Worm (Caenorhabditis elegans) whole organism, early embryonic: ENCODE measurements around the gene ZC412.10.
"Not testable (repeated sequence)": the region's sequence is repeated elsewhere in the genome, so short reads cannot be mapped to it uniquely, and the experiment has no call there.

ENCODE experiments used
- B0310.2 ChIP-seq: sonication (generic microtip); optimal IDR thresholded peaks from 2 replicates; lab custom pipeline; 2016; ENCODE audit warnings: mild to moderate bottlenecking, missing genetic modification characterization, missing compliant biosample characterization
- F13C5.2 ChIP-seq: sonication (generic microtip); optimal IDR thresholded peaks from 2 replicates; lab custom pipeline; 2017; ENCODE audit warnings: mild to moderate bottlenecking, missing genetic modification characterization, inconsistent platforms, missing compliant biosample characterization
- aly-1 ChIP-seq: sonication (generic microtip); optimal IDR thresholded peaks from 2 replicates; lab custom pipeline; 2016; ENCODE audit warnings: missing genetic modification characterization, missing compliant biosample characterization
- ama-1 ChIP-seq: fragments of 150-350 bp; optimal IDR thresholded peaks from 2 replicates; lab custom pipeline; 2014
- ceh-13 ChIP-seq: fragments of 200-800 bp; sonication (Bioruptor generic); optimal IDR thresholded peaks from 2 replicates; lab custom pipeline; 2018; ENCODE audit warnings: mild to moderate bottlenecking, missing genetic modification characterization, missing compliant biosample characterization
- ceh-36 ChIP-seq: sonication (generic microtip); optimal IDR thresholded peaks from 2 replicates; lab custom pipeline; 2016; ENCODE audit warnings: missing genetic modification characterization, inconsistent platforms, missing compliant biosample characterization
- ets-7 ChIP-seq: sonication (generic microtip); optimal IDR thresholded peaks from 2 replicates; lab custom pipeline; 2016; ENCODE audit warnings: missing genotype, missing genetic modification characterization, missing compliant biosample characterization
- flt-1 ChIP-seq: fragments of 200-800 bp; sonication (Bioruptor generic); IDR thresholded peaks from 2 replicates; pipeline ENCODE4 v1.3.6; 2022; ENCODE audit warnings: missing genetic modification characterization, missing compliant biosample characterization
- hmbx-1 ChIP-seq: sonication (generic microtip); optimal IDR thresholded peaks from 2 replicates; lab custom pipeline; 2016; ENCODE audit warnings: mild to moderate bottlenecking, missing genetic modification characterization, missing compliant biosample characterization
- hmg-4 ChIP-seq: fragments of 200-800 bp; sonication (Bioruptor generic); optimal IDR thresholded peaks from 2 replicates; lab custom pipeline; 2018; ENCODE audit warnings: mild to moderate bottlenecking, missing genetic modification characterization, missing compliant biosample characterization
- hnd-1 ChIP-seq: sonication (generic microtip); optimal IDR thresholded peaks from 2 replicates; lab custom pipeline; 2016; ENCODE audit warnings: missing genetic modification characterization, missing compliant biosample characterization
- pes-1 ChIP-seq: fragments of 200-800 bp; sonication (Bioruptor generic); IDR thresholded peaks from 2 replicates; pipeline ENCODE4 v1.3.6; 2022; ENCODE audit warnings: missing genetic modification reagents, missing genetic modification characterization, missing compliant biosample characterization
- scrt-1 ChIP-seq: fragments of 200-800 bp; sonication (Bioruptor generic); IDR thresholded peaks from 2 replicates; pipeline ENCODE4 v1.3.6; 2022; ENCODE audit warnings: missing genetic modification characterization, missing compliant biosample characterization
- sea-1 ChIP-seq: fragments of 200-800 bp; sonication (Bioruptor generic); conservative IDR thresholded peaks from 2 replicates; pipeline ENCODE4 v1.3.6; 2022; ENCODE audit warnings: missing genetic modification characterization, missing compliant biosample characterization
- tbx-11 ChIP-seq: fragments of 200-800 bp; sonication (Bioruptor generic); IDR thresholded peaks from 2 replicates; pipeline ENCODE4 v1.3.6; 2022; ENCODE audit warnings: missing genetic modification characterization, missing compliant biosample characterization
- tbx-37 ChIP-seq: fragments of 200-800 bp; sonication (Bioruptor generic); conservative IDR thresholded peaks from 2 replicates; pipeline ENCODE4 v1.3.6; 2022; ENCODE audit warnings: missing genetic modification reagents, missing genetic modification characterization, missing compliant biosample characterization
- tra-4 ChIP-seq: sonication (generic microtip); optimal IDR thresholded peaks from 2 replicates; lab custom pipeline; 2017; ENCODE audit warnings: missing genetic modification characterization, missing compliant biosample characterization

ZC412.10 gene

ce11 chrV:14899545-14899944 lies 22.9 kb upstream of the ZC412.10 start, which contains the start of gene H12D21.10:
Gene H12D21.10 (plus strand): TSS chrV:14899804.
- TF ChIP-seq tra-4 (tag; lab: Kevin White, UChicago) (no peak), hmbx-1 (tag; lab: Kevin White, UChicago) (no peak), ceh-36 (tag; lab: Kevin White, UChicago) (no peak), B0310.2 (tag; lab: Kevin White, UChicago) (no peak), ets-7 (tag; lab: Kevin White, UChicago) (no peak), aly-1 (tag; lab: Kevin White, UChicago) (no peak), tbx-37 (GFP tag; lab: Robert Waterston, UW) (no peak), ceh-13 (no peak), pes-1 (no peak), scrt-1 (GFP tag; lab: Robert Waterston, UW) (no peak), tbx-11 (no peak), sea-1 (GFP tag; lab: Robert Waterston, UW) (no peak), F13C5.2 (tag; lab: Kevin White, UChicago) (no peak), ama-1 (lab: Kevin White, UChicago) (no peak), hmg-4 (no peak), hnd-1 (no peak), flt-1 (GFP tag; lab: Robert Waterston, UW) (no peak)

ce11 chrV:14897731-14898130 lies 21.1 kb upstream of the ZC412.10 start, which contains the start of gene H12D21.6:
Gene H12D21.6 (minus strand): TSS chrV:14897831.
- TF ChIP-seq sea-1 (GFP tag; lab: Robert Waterston, UW) = no peak
- TF ChIP-seq B0310.2 (tag; lab: Kevin White, UChicago) = no peak
- no peak for TF ChIP-seq scrt-1 (GFP tag; lab: Robert Waterston, UW)
- no peak for TF ChIP-seq flt-1 (GFP tag; lab: Robert Waterston, UW)
- no peak for TF ChIP-seq F13C5.2 (tag; lab: Kevin White, UChicago)

ce11 chrV:14895557-14895956 lies 18.9 kb upstream of the ZC412.10 start, which contains the start of gene mpst-3:
Gene mpst-3 (plus strand): TSS chrV:14895647.
- TF ChIP-seq tbx-37 (GFP tag; lab: Robert Waterston, UW) (no peak), hmg-4 (no peak), hnd-1 (no peak), B0310.2 (tag; lab: Kevin White, UChicago) (no peak), pes-1 (no peak), sea-1 (GFP tag; lab: Robert Waterston, UW) (no peak), ets-7 (tag; lab: Kevin White, UChicago) (no peak), F13C5.2 (tag; lab: Kevin White, UChicago) (no peak)

ce11 chrV:14893355-14894050 lies 16.9 kb upstream of the ZC412.10 start, which contains the start of the genes mpst-2 and H12D21.5:
Gene mpst-2 (minus strand): TSS chrV:14893455.
Gene H12D21.5 (plus strand): TSS chrV:14894000.
- no peak for TF ChIP-seq ceh-13
- no peak for TF ChIP-seq ets-7 (tag; lab: Kevin White, UChicago)
- TF ChIP-seq hnd-1 = no peak
- TF ChIP-seq tbx-37 (GFP tag; lab: Robert Waterston, UW) = no peak
- no peak for TF ChIP-seq F13C5.2 (tag; lab: Kevin White, UChicago)
- TF ChIP-seq ama-1 (lab: Kevin White, UChicago) = no peak
- no peak for TF ChIP-seq tra-4 (tag; lab: Kevin White, UChicago)
- no peak for TF ChIP-seq ceh-36 (tag; lab: Kevin White, UChicago)
- no peak for TF ChIP-seq scrt-1 (GFP tag; lab: Robert Waterston, UW)
- no peak for TF ChIP-seq flt-1 (GFP tag; lab: Robert Waterston, UW)
- TF ChIP-seq sea-1 (GFP tag; lab: Robert Waterston, UW) = no peak
- no peak for TF ChIP-seq B0310.2 (tag; lab: Kevin White, UChicago)
- no peak for TF ChIP-seq pes-1
- TF ChIP-seq aly-1 (tag; lab: Kevin White, UChicago) = no peak
- TF ChIP-seq hmbx-1 (tag; lab: Kevin White, UChicago) = no peak
- TF ChIP-seq tbx-11 = no peak

- TF ChIP-seq ama-1 (lab: Kevin White, UChicago); sea-1 (GFP tag; lab: Robert Waterston, UW); scrt-1 (GFP tag; lab: Robert Waterston, UW): not testable (repeated sequence)
Measured at ce11 chrV:14890782-14891181, 14.2 kb upstream of the ZC412.10 start, which contains the start of gene nspa-2. Gene nspa-2 (plus strand): TSS chrV:14891082.

- no peak for TF ChIP-seq pes-1
- TF ChIP-seq B0310.2 (tag; lab: Kevin White, UChicago) = no peak
- TF ChIP-seq hmg-4 = no peak
- no peak for TF ChIP-seq sea-1 (GFP tag; lab: Robert Waterston, UW)
- no peak for TF ChIP-seq F13C5.2 (tag; lab: Kevin White, UChicago)
- no peak for TF ChIP-seq aly-1 (tag; lab: Kevin White, UChicago)
- no peak for TF ChIP-seq ceh-36 (tag; lab: Kevin White, UChicago)
- TF ChIP-seq flt-1 (GFP tag; lab: Robert Waterston, UW) = no peak
- TF ChIP-seq ets-7 (tag; lab: Kevin White, UChicago) = no peak
- no peak for TF ChIP-seq tbx-37 (GFP tag; lab: Robert Waterston, UW)
- TF ChIP-seq hmbx-1 (tag; lab: Kevin White, UChicago) = no peak
- no peak for TF ChIP-seq tra-4 (tag; lab: Kevin White, UChicago)
Measured at ce11 chrV:14877242-14877819, 707 bp upstream of the ZC412.10 start.

ce11 chrV:14876257-14876656 lies 367 bp downstream of the ZC412.10 start:
- TF ChIP-seq B0310.2 (tag; lab: Kevin White, UChicago) (peak; percentile 72), flt-1 (GFP tag; lab: Robert Waterston, UW) (peak; percentile 73), F13C5.2 (tag; lab: Kevin White, UChicago) (peak; percentile 44), tbx-11 (peak; percentile 45; the same call in 1 of the 2 replicates), tra-4 (tag; lab: Kevin White, UChicago) (no peak), sea-1 (GFP tag; lab: Robert Waterston, UW) (no peak), hmg-4 (peak; percentile 41), ets-7 (tag; lab: Kevin White, UChicago) (no peak), hnd-1 (no peak), ceh-13 (peak; percentile 30), pes-1 (peak; percentile 83), ceh-36 (tag; lab: Kevin White, UChicago) (peak; percentile 53), hmbx-1 (tag; lab: Kevin White, UChicago) (no peak), scrt-1 (GFP tag; lab: Robert Waterston, UW) (peak; percentile 74), ama-1 (lab: Kevin White, UChicago) (no peak), aly-1 (tag; lab: Kevin White, UChicago) (no peak), tbx-37 (GFP tag; lab: Robert Waterston, UW) (peak; percentile 49; the same call in 1 of the 2 replicates)
